Fruit fly (Drosophila melanogaster) whole organism, pupa: Measurements from ENCODE around the gene Amnionless.
A peak's percentile ranks its signal among the peaks of the same experiment; 100 is the strongest.

Experiments
- CG10348 ChIP-seq: fragments of 200-800 bp; sonication (Bioruptor generic); IDR thresholded peaks from 2 replicates; pipeline ENCODE4 v1.3.6; 2022; ENCODE audit warnings: missing biosample characterization, missing genetic modification characterization
- CG12605 ChIP-seq: fragments of 200-800 bp; sonication (Bioruptor generic); IDR thresholded peaks from 2 replicates; pipeline ENCODE4 v1.3.6; 2022; ENCODE audit warnings: missing biosample characterization, missing genetic modification characterization
- CG13204 ChIP-seq: fragments of 200-800 bp; sonication (Bioruptor generic); optimal IDR thresholded peaks from 2 replicates; lab custom pipeline; 2018; ENCODE audit warnings: missing biosample characterization, mild to moderate bottlenecking, missing genetic modification characterization, moderate library complexity
- CG14655 ChIP-seq: fragments of 200-800 bp; sonication (Bioruptor generic); optimal IDR thresholded peaks from 3 replicates; lab custom pipeline; 2017; ENCODE audit warnings: mild to moderate bottlenecking, missing biosample characterization, missing genetic modification reagents, missing genetic modification characterization
- CG15710 ChIP-seq: fragments of 200-800 bp; sonication (Bioruptor generic); optimal IDR thresholded peaks from 2 replicates; lab custom pipeline; 2018; ENCODE audit warnings: missing biosample characterization, mild to moderate bottlenecking, missing genetic modification characterization, moderate library complexity
- CG17806 ChIP-seq: fragments of 200-800 bp; sonication (Bioruptor generic); optimal IDR thresholded peaks from 2 replicates; lab custom pipeline; 2018; ENCODE audit warnings: missing biosample characterization, mild to moderate bottlenecking, missing genetic modification characterization, moderate library complexity
- CG32121 ChIP-seq: fragments of 200-800 bp; sonication (Bioruptor generic); IDR thresholded peaks from 2 replicates; pipeline ENCODE4 v1.3.6; 2022; ENCODE audit warnings: missing biosample characterization, missing genetic modification characterization
- CG34367 ChIP-seq: fragments of 200-800 bp; sonication (Bioruptor generic); optimal IDR thresholded peaks from 2 replicates; lab custom pipeline; 2018; ENCODE audit warnings: missing biosample characterization, mild to moderate bottlenecking, missing genetic modification characterization
- CG4496 ChIP-seq: fragments of 200-800 bp; sonication (Bioruptor generic); IDR thresholded peaks from 3 replicates; pipeline ENCODE4 v1.3.6; 2022; ENCODE audit warnings: missing biosample characterization, missing genetic modification characterization
- CG8159 ChIP-seq: fragments of 200-800 bp; sonication (Bioruptor generic); optimal IDR thresholded peaks from 3 replicates; lab custom pipeline; 2018; ENCODE audit warnings: missing biosample characterization, mild to moderate bottlenecking, missing genetic modification characterization, moderate library complexity
- CG8301 ChIP-seq: fragments of 200-800 bp; sonication (Bioruptor generic); optimal IDR thresholded peaks from 2 replicates; lab custom pipeline; 2018; ENCODE audit warnings: missing biosample characterization, mild to moderate bottlenecking, missing genetic modification characterization
- CG9948 ChIP-seq: fragments of 200-800 bp; sonication (Bioruptor generic); optimal IDR thresholded peaks from 2 replicates; lab custom pipeline; 2018; ENCODE audit warnings: missing biosample characterization, mild to moderate bottlenecking, missing genetic modification characterization, moderate library complexity
- D1 ChIP-seq: fragments of 200-800 bp; sonication (Bioruptor generic); optimal IDR thresholded peaks from 2 replicates; lab custom pipeline; 2018; ENCODE audit warnings: missing biosample characterization, mild to moderate bottlenecking, missing genetic modification characterization, moderate library complexity
- EcR ChIP-seq: fragments of 200-800 bp; sonication (Bioruptor generic); optimal IDR thresholded peaks from 3 replicates; lab custom pipeline; 2019; ENCODE audit warnings: missing biosample characterization, missing genetic modification characterization, mild to moderate bottlenecking, moderate library complexity, missing genetic modification reagents
- Ets98B ChIP-seq: fragments of 200-800 bp; sonication (Bioruptor generic); IDR thresholded peaks from 2 replicates; pipeline ENCODE4 v1.3.6; 2022; ENCODE audit warnings: missing biosample characterization, missing genetic modification characterization
- Pif1A ChIP-seq: fragments of 200-800 bp; sonication (Bioruptor generic); optimal IDR thresholded peaks from 3 replicates; lab custom pipeline; 2016; ENCODE audit warnings: missing biosample characterization, missing genetic modification characterization
- Pif1B ChIP-seq: fragments of 200-800 bp; sonication (Bioruptor generic); optimal IDR thresholded peaks from 3 replicates; lab custom pipeline; 2016; ENCODE audit warnings: missing biosample characterization, missing genetic modification characterization
- Snoo ChIP-seq: fragments of 200-800 bp; sonication (Bioruptor generic); optimal IDR thresholded peaks from 3 replicates; lab custom pipeline; 2017; ENCODE audit warnings: missing biosample characterization, mild to moderate bottlenecking, missing genetic modification characterization, inconsistent platforms
- fd96Ca ChIP-seq: fragments of 200-800 bp; sonication (Bioruptor generic); IDR thresholded peaks from 3 replicates; pipeline ENCODE4 v1.3.6; 2022; ENCODE audit warnings: missing biosample characterization, missing genetic modification characterization
- gl ChIP-seq: fragments of 200-800 bp; sonication (Bioruptor generic); optimal IDR thresholded peaks from 2 replicates; lab custom pipeline; 2018; ENCODE audit warnings: missing biosample characterization, mild to moderate bottlenecking, missing genetic modification characterization
- rn ChIP-seq: fragments of 200-800 bp; sonication (Bioruptor generic); IDR thresholded peaks from 2 replicates; pipeline ENCODE4 v1.3.6; 2022; ENCODE audit warnings: missing biosample characterization, missing genetic modification characterization

The Amnionless gene

dm6 chr2L:299038-299437 lies 10.1 kb upstream of the Amnionless start:
- TF ChIP-seq Ets98B (no peak), Pif1A (GFP tag; lab: Kevin White, UChicago) (no peak), CG32121 (GFP tag; lab: Robert Waterston, UW) (no peak), EcR (GFP tag; lab: Kevin White, UChicago) (no peak), CG34367 (tag; lab: Kevin White, UChicago) (no peak), CG14655 (GFP tag; lab: Kevin White, UChicago) (no peak), CG12605 (no peak), CG10348 (GFP tag; lab: Robert Waterston, UW) (no peak)

dm6 chr2L:298285-298644 lies 9.3 kb upstream of the Amnionless start:
- peak; percentile 16; the same call in 1 of the 3 replicates for TF ChIP-seq fd96Ca (GFP tag; lab: Robert Waterston, UW)
- peak; percentile 79 for TF ChIP-seq CG13204 (GFP tag; lab: Kevin White, UChicago)
- peak; percentile 22; the same call in 1 of the 2 replicates for TF ChIP-seq Ets98B
- peak; percentile 62; the same call in 1 of the 2 replicates for TF ChIP-seq CG32121 (GFP tag; lab: Robert Waterston, UW)
- no peak for TF ChIP-seq rn (GFP tag; lab: Robert Waterston, UW)

DNA sequence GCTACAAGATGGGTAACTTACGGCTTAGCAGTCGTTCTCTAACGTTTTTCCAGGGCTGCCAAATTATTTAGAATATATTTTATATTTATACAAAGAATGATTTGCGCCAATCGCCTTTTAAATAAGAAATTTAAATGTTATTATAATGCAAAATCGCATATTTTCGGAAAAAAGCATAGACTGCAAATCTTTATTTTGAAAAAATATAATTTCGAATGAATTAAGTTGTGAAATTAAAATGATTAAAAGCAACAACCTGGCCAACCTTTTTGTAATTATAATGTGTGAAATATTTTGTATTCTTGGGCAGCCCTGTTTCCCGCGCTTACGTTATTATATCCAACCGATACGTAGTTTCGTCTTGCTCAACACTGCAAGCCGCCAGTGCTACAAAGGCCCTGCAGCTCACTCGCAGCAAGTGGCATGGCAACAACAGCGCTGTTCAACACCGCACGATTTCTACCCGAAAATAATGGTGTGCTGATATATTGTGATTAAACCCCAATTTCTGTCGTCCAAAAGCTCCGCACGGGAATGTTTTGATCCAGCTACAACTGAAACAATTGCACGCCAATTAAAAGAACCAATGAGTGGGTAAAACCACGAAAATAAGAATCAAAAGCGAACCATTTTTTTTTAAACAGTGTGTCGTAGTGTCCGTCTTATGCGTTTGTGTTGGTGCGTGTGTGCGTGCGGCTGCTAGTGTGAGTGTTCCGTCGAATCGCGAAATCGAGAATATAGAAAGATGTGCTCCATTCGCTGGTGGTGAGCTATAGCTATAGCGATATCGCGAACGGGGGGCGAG lies 8.7 kb upstream of the Amnionless start, which contains the start of gene Pi3K21B:
Gene Pi3K21B, plus strand, starts transcription at position 401 of the 805 bp plus-strand sequence.
- TF ChIP-seq CG8159 (peak; percentile 87), CG34367 (tag; lab: Kevin White, UChicago) (peak; percentile 80), CG12605 (peak; percentile 63), D1 (tag; lab: Kevin White, UChicago) (no peak), Snoo (tag; lab: Kevin White, UChicago) (peak; percentile 89), gl (tag; lab: Kevin White, UChicago) (no peak), CG17806 (peak; percentile 75), EcR (GFP tag; lab: Kevin White, UChicago) (no peak), Pif1B (GFP tag; lab: Kevin White, UChicago) (peak; percentile 53), CG10348 (GFP tag; lab: Robert Waterston, UW) (peak; percentile 79), CG9948 (peak; percentile 83), Pif1A (GFP tag; lab: Kevin White, UChicago) (peak; percentile 83), Ets98B (peak; percentile 73), fd96Ca (GFP tag; lab: Robert Waterston, UW) (peak; percentile 54; the same call in 1 of the 3 replicates), CG14655 (GFP tag; lab: Kevin White, UChicago) (no peak), CG32121 (GFP tag; lab: Robert Waterston, UW) (peak; percentile 67; the same call in 1 of the 2 replicates), CG13204 (GFP tag; lab: Kevin White, UChicago) (no peak), rn (GFP tag; lab: Robert Waterston, UW) (peak; percentile 48; the same call in 1 of the 2 replicates), CG4496 (GFP tag; lab: Robert Waterston, UW) (peak; percentile 85), CG15710 (tag; lab: Kevin White, UChicago) (peak; percentile 90), CG8301 (tag; lab: Kevin White, UChicago) (peak; percentile 71)

dm6 chr2L:294452-295362 lies 5.8 kb upstream of the Amnionless start, which contains the start of the genes U2af38 and Stip1:
Gene U2af38, minus strand, starts transcription at chr2L:294681.
Gene Stip1, plus strand, starts transcription at chr2L:295122.
- TF ChIP-seq Pif1A (GFP tag; lab: Kevin White, UChicago), result no peak
- TF ChIP-seq Snoo (tag; lab: Kevin White, UChicago), result no peak
- no peak for TF ChIP-seq CG13204 (GFP tag; lab: Kevin White, UChicago)
- TF ChIP-seq EcR (GFP tag; lab: Kevin White, UChicago), result peak; percentile 99

DNA sequence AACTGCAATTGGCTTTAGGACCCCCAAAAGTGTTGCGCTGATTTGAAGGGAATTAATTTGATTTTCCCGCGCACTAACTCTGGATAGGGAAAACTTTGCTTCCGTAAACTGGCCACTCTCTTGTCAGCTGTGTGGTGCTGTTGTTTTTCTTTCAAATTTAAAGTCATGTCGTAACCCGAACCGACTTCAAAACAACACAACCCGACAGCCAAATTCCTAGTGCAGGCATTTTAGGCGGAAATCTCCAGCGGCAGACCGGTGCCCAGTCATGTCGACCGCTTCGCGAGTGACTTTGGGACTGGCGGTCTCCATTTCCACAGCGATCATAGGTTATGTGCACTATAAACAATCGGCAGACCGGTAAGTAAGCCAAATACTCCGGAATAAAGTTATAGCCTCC lies 3.4 kb upstream of the Amnionless start, which contains the start of gene CG11562:
Gene CG11562, plus strand, starts transcription at position 119 of the 400 bp plus-strand sequence.
- no peak for TF ChIP-seq CG14655 (GFP tag; lab: Kevin White, UChicago)
- TF ChIP-seq D1 (tag; lab: Kevin White, UChicago), result no peak
- TF ChIP-seq, all 21 proteins: peak for 0

dm6 chr2L:291657-292056 lies 2.7 kb upstream of the Amnionless start, which contains the start of gene CG3625:
Gene CG3625, minus strand, starts transcription at chr2L:291795.
- TF ChIP-seq fd96Ca (GFP tag; lab: Robert Waterston, UW), result 0 out of 3 replicates have a peak, but pooled peaks have one; percentile 7
- 0 out of 3 replicates have a peak, but pooled peaks have one; percentile 25 for TF ChIP-seq CG4496 (GFP tag; lab: Robert Waterston, UW)
- TF ChIP-seq EcR (GFP tag; lab: Kevin White, UChicago), result no peak
- TF ChIP-seq, all 21 proteins: peak for 2
